Fruit fly (Drosophila melanogaster) S2 (cell line): Measurements from ENCODE around the gene Svil.

Experiments
- CG8478 ChIP-seq: fragments of >200 bp; optimal IDR thresholded peaks from 2 replicates; lab custom pipeline; 2018
- CTCF ChIP-seq, 2 experiments: fragments of >200 bp; optimal IDR thresholded peaks; 2 replicates each; lab custom pipeline; 2018

The Svil gene

dm6 chr3L:2392745-2393435 is 15.4 kb downstream of the Svil start:
- TF ChIP-seq CG8478 (lab: Kevin White, UChicago) (no peak), CTCF (optimal IDR thresholded peaks at IDR 0.05; lab: Kevin White, UChicago) (no peak)

dm6 chr3L:2397571-2398187 is 20.2 kb downstream of the Svil start:
- no peak for TF ChIP-seq CTCF (optimal IDR thresholded peaks at IDR 0.05; lab: Kevin White, UChicago)
- TF ChIP-seq CG8478 (lab: Kevin White, UChicago) = no peak

dm6 chr3L:2398636-2399035 is 21.2 kb downstream of the Svil start:
- TF ChIP-seq CTCF (optimal IDR thresholded peaks at IDR 0.05; lab: Kevin White, UChicago) (no peak), CG8478 (lab: Kevin White, UChicago) (no peak)

- TF ChIP-seq CG8478 (lab: Kevin White, UChicago) (no peak), CTCF (optimal IDR thresholded peaks at IDR 0.05; lab: Kevin White, UChicago) (no peak)
Observed at dm6 chr3L:2399788-2400187, 22.3 kb downstream of the Svil start.

dm6 chr3L:2400227-2400840 is 22.9 kb downstream of the Svil start:
- TF ChIP-seq CTCF (optimal IDR thresholded peaks at IDR 0.05; lab: Kevin White, UChicago) (no peak), CG8478 (lab: Kevin White, UChicago) (no peak)

dm6 chr3L:2402206-2402605 is 24.8 kb downstream of the Svil start:
- TF ChIP-seq CTCF (optimal IDR thresholded peaks at IDR 0.05; lab: Kevin White, UChicago) (no peak), CG8478 (lab: Kevin White, UChicago) (no peak)

- TF ChIP-seq CTCF (optimal IDR thresholded peaks at IDR 0.05; lab: Kevin White, UChicago) = peak; percentile 34 to 63
- no peak for TF ChIP-seq CG8478 (lab: Kevin White, UChicago)
Observed at dm6 chr3L:2407271-2407670, 29.8 kb downstream of the Svil start.

dm6 chr3L:2407945-2408344 is 30.5 kb downstream of the Svil start:
- TF ChIP-seq CTCF (optimal IDR thresholded peaks at IDR 0.05; lab: Kevin White, UChicago) = no peak
- TF ChIP-seq CG8478 (lab: Kevin White, UChicago) = no peak

dm6 chr3L:2409289-2409688 is 31.8 kb downstream of the Svil start:
- TF ChIP-seq CG8478 (lab: Kevin White, UChicago) = no peak
- peak; percentile 82 to 93 for TF ChIP-seq CTCF (optimal IDR thresholded peaks at IDR 0.05; lab: Kevin White, UChicago)

- TF ChIP-seq CG8478 (lab: Kevin White, UChicago) (no peak), CTCF (optimal IDR thresholded peaks at IDR 0.05; lab: Kevin White, UChicago) (no peak)
Observed at dm6 chr3L:2410869-2411268, 33.4 kb downstream of the Svil start.

- TF ChIP-seq CTCF (optimal IDR thresholded peaks at IDR 0.05; lab: Kevin White, UChicago) (no peak), CG8478 (lab: Kevin White, UChicago) (no peak)
Observed at dm6 chr3L:2411564-2412080, 34.2 kb downstream of the Svil start.

dm6 chr3L:2414876-2415275 is 37.4 kb downstream of the Svil start:
- TF ChIP-seq CG8478 (lab: Kevin White, UChicago) = no peak
- TF ChIP-seq CTCF (optimal IDR thresholded peaks at IDR 0.05; lab: Kevin White, UChicago) = no peak

dm6 chr3L:2417399-2418040 is 40.1 kb downstream of the Svil start:
- TF ChIP-seq CG8478 (lab: Kevin White, UChicago) = no peak
- TF ChIP-seq CTCF (optimal IDR thresholded peaks at IDR 0.05; lab: Kevin White, UChicago) = no peak

- TF ChIP-seq CG8478 (lab: Kevin White, UChicago) (no peak), CTCF (optimal IDR thresholded peaks at IDR 0.05; lab: Kevin White, UChicago) (no peak)
Observed at dm6 chr3L:2418769-2419168, 41.3 kb downstream of the Svil start.

dm6 chr3L:2421138-2421537 is 43.7 kb downstream of the Svil start:
- TF ChIP-seq CTCF (optimal IDR thresholded peaks at IDR 0.05; lab: Kevin White, UChicago) = no peak
- TF ChIP-seq CG8478 (lab: Kevin White, UChicago) = no peak
